Fruit fly (Drosophila melanogaster) whole organism, pupa: Measurements from ENCODE around the gene Bcat.

ENCODE experiments used
- CG10348 ChIP-seq: fragments of 200-800 bp; sonication (Bioruptor generic); IDR thresholded peaks from 2 replicates; pipeline ENCODE4 v1.3.6; 2022; ENCODE audit warnings: missing biosample characterization, missing genetic modification characterization
- CG14655 ChIP-seq: fragments of 200-800 bp; sonication (Bioruptor generic); optimal IDR thresholded peaks from 3 replicates; lab custom pipeline; 2017; ENCODE audit warnings: mild to moderate bottlenecking, missing biosample characterization, missing genetic modification reagents, missing genetic modification characterization
- CG17806 ChIP-seq: fragments of 200-800 bp; sonication (Bioruptor generic); optimal IDR thresholded peaks from 2 replicates; lab custom pipeline; 2018; ENCODE audit warnings: missing biosample characterization, mild to moderate bottlenecking, missing genetic modification characterization, moderate library complexity
- CG32121 ChIP-seq: fragments of 200-800 bp; sonication (Bioruptor generic); IDR thresholded peaks from 2 replicates; pipeline ENCODE4 v1.3.6; 2022; ENCODE audit warnings: missing biosample characterization, missing genetic modification characterization
- CG34367 ChIP-seq: fragments of 200-800 bp; sonication (Bioruptor generic); optimal IDR thresholded peaks from 2 replicates; lab custom pipeline; 2018; ENCODE audit warnings: missing biosample characterization, mild to moderate bottlenecking, missing genetic modification characterization
- CG8159 ChIP-seq: fragments of 200-800 bp; sonication (Bioruptor generic); optimal IDR thresholded peaks from 3 replicates; lab custom pipeline; 2018; ENCODE audit warnings: missing biosample characterization, mild to moderate bottlenecking, missing genetic modification characterization, moderate library complexity
- CG9948 ChIP-seq: fragments of 200-800 bp; sonication (Bioruptor generic); optimal IDR thresholded peaks from 2 replicates; lab custom pipeline; 2018; ENCODE audit warnings: missing biosample characterization, mild to moderate bottlenecking, missing genetic modification characterization, moderate library complexity
- EcR ChIP-seq: fragments of 200-800 bp; sonication (Bioruptor generic); optimal IDR thresholded peaks from 3 replicates; lab custom pipeline; 2019; ENCODE audit warnings: missing biosample characterization, missing genetic modification characterization, mild to moderate bottlenecking, moderate library complexity, missing genetic modification reagents
- Ets98B ChIP-seq: fragments of 200-800 bp; sonication (Bioruptor generic); IDR thresholded peaks from 2 replicates; pipeline ENCODE4 v1.3.6; 2022; ENCODE audit warnings: missing biosample characterization, missing genetic modification characterization
- Pif1B ChIP-seq: fragments of 200-800 bp; sonication (Bioruptor generic); optimal IDR thresholded peaks from 3 replicates; lab custom pipeline; 2016; ENCODE audit warnings: missing biosample characterization, missing genetic modification characterization

- TF ChIP-seq Pif1B (GFP tag; lab: Kevin White, UChicago) (peak; percentile 97), Ets98B (GFP tag; lab: Robert Waterston, UW) (peak; percentile 98), CG14655 (GFP tag; lab: Kevin White, UChicago) (peak; percentile 83), CG10348 (GFP tag; lab: Robert Waterston, UW) (peak; percentile 55), EcR (peak; percentile 72), CG17806 (tag; lab: Kevin White, UChicago) (peak; percentile 84), CG8159 (tag; lab: Kevin White, UChicago) (peak; percentile 81), CG32121 (GFP tag; lab: Robert Waterston, UW) (peak; percentile 97), CG9948 (peak; percentile 84), CG34367 (peak; percentile 90)
Observed at dm6 chrX:13403962-13404830, 7.5 kb downstream of the Bcat start, which contains the start of gene GstT4.
